Worm (Caenorhabditis elegans): Measurements from ENCODE around the gene pqn-65.
A peak's percentile ranks its signal among the peaks of the same experiment; 100 is the strongest.

The pqn-65 gene

ce11 chrX:4662293-4662825 is 42.9 kb upstream of the pqn-65 start:
- TF ChIP-seq saeg-2 (GFP tag; IDR thresholded peaks at IDR 0.05) (no peak), dpl-1 (GFP tag; optimal IDR thresholded peaks at IDR 0.05) (no peak), ceh-28 (tag; optimal IDR thresholded peaks at IDR 0.05) (peak; percentile 46), dve-1 (tag; optimal IDR thresholded peaks at IDR 0.05; ENCODE audit: insufficient read depth) (peak; percentile 69), pqm-1 (tag; optimal IDR thresholded peaks at IDR 0.05) (peak; percentile 93), lsy-2 (tag; optimal IDR thresholded peaks at IDR 0.05) (peak; percentile 13 to 51), unc-62 (GFP tag; optimal IDR thresholded peaks at IDR 0.05 in 1 of 2) (peak in 1 of 2 experiments; percentile 81), unc-62 (tag; optimal IDR thresholded peaks at IDR 0.05) (no peak), mep-1 (tag; optimal IDR thresholded peaks at IDR 0.05) (peak; percentile 65), daf-16 (GFP tag; optimal IDR thresholded peaks at IDR 0.05) (no peak), daf-16 (tag; optimal IDR thresholded peaks at IDR 0.05) (peak; percentile 60), madf-5 (GFP tag; IDR thresholded peaks at IDR 0.05) (no peak), F10B5.3 (tag; optimal IDR thresholded peaks at IDR 0.05) (no peak), duxl-1 (tag; optimal IDR thresholded peaks at IDR 0.05; ENCODE audit: poor library complexity) (peak; percentile 11), mdl-1 (tag; optimal IDR thresholded peaks at IDR 0.05) (no peak), hlh-11 (tag; optimal IDR thresholded peaks at IDR 0.05) (peak; percentile 70), pha-4 (GFP tag; IDR thresholded peaks at IDR 0.05) (no peak), pha-4 (tag; optimal IDR thresholded peaks at IDR 0.05) (peak; percentile 87), hif-1 (tag; optimal IDR thresholded peaks at IDR 0.05) (peak in 1 of 2 experiments; percentile 23), lir-3 (tag; optimal IDR thresholded peaks at IDR 0.05) (no peak), rbr-2 (tag; optimal IDR thresholded peaks at IDR 0.05) (peak; percentile 26), nhr-48 (tag; optimal IDR thresholded peaks at IDR 0.05) (peak; percentile 40), nhr-25 (tag; optimal IDR thresholded peaks at IDR 0.05; ENCODE audit: borderline replicate concordance, insufficient read depth) (peak; percentile 62), aha-1 (tag) (peak; percentile 91), mes-2 (tag; optimal IDR thresholded peaks at IDR 0.05; ENCODE audit: poor library complexity, severe bottlenecking) (peak; percentile 24), nhr-28 (tag; optimal IDR thresholded peaks at IDR 0.05) (peak; percentile 90), nhr-6 (tag; optimal IDR thresholded peaks at IDR 0.05) (peak; percentile 77), mxl-3 (GFP tag; optimal IDR thresholded peaks at IDR 0.05) (peak; percentile 29), tag-97 (GFP tag; IDR thresholded peaks at IDR 0.05) (no peak), hmg-1.1 (GFP tag; IDR thresholded peaks at IDR 0.05) (peak; percentile 53; the same call in 1 of the 2 replicates), nhr-77 (tag; optimal IDR thresholded peaks at IDR 0.05) (peak; percentile 49), dmd-6 (GFP tag; IDR thresholded peaks at IDR 0.05) (peak; percentile 76), nhr-10 (tag; optimal IDR thresholded peaks at IDR 0.05) (peak; percentile 21)

- TF ChIP-seq ceh-44 (GFP tag; IDR thresholded peaks at IDR 0.05) = no peak
- no peak for TF ChIP-seq zip-11 (GFP tag; IDR thresholded peaks at IDR 0.05)
- no peak for TF ChIP-seq nhr-10 (tag; optimal IDR thresholded peaks at IDR 0.05)
- TF ChIP-seq spr-3 (GFP tag; optimal IDR thresholded peaks at IDR 0.05) = no peak
- TF ChIP-seq nhr-237 (tag; optimal IDR thresholded peaks at IDR 0.05) = no peak
- no peak for TF ChIP-seq ama-1 (optimal IDR thresholded peaks at IDR 0.05)
- TF ChIP-seq nhr-28 (tag; optimal IDR thresholded peaks at IDR 0.05) = peak; percentile 25
- TF ChIP-seq unc-130 (GFP tag; optimal IDR thresholded peaks at IDR 0.05) = no peak
- no peak for TF ChIP-seq ceh-32 (tag; optimal IDR thresholded peaks at IDR 0.05; ENCODE audit: poor library complexity)
- TF ChIP-seq Y48G9A.11 (GFP tag; IDR thresholded peaks at IDR 0.05) = no peak
- no peak for TF ChIP-seq lin-38 (GFP tag; IDR thresholded peaks at IDR 0.05)
- TF ChIP-seq nhr-6 (tag; optimal IDR thresholded peaks at IDR 0.05) = no peak
- TF ChIP-seq hmg-1.1 (GFP tag; IDR thresholded peaks at IDR 0.05) = no peak
- TF ChIP-seq hif-1 (tag; optimal IDR thresholded peaks at IDR 0.05) = no peak
- peak; percentile 34 for TF ChIP-seq T20F7.1 (GFP tag; optimal IDR thresholded peaks at IDR 0.05)
- TF ChIP-seq dmd-8 (GFP tag; IDR thresholded peaks at IDR 0.05) = no peak
- peak in 1 of 2 experiments; percentile 13 for TF ChIP-seq lsy-2 (tag; optimal IDR thresholded peaks at IDR 0.05)
- no peak for TF ChIP-seq lin-29 (GFP tag; IDR thresholded peaks at IDR 0.05)
- TF ChIP-seq nhr-77 (tag; optimal IDR thresholded peaks at IDR 0.05) = peak; percentile 24
- peak; percentile 42; the same call in 1 of the 2 replicates for TF ChIP-seq dmd-6 (GFP tag; IDR thresholded peaks at IDR 0.05)
- TF ChIP-seq daf-8 (GFP tag; IDR thresholded peaks at IDR 0.05) = no peak
- TF ChIP-seq pqm-1 (tag; optimal IDR thresholded peaks at IDR 0.05) = peak; percentile 26
Observed at ce11 chrX:4660268-4660880, 40.9 kb upstream of the pqn-65 start, which contains the start of gene nhr-45. TSS of gene nhr-45 (minus strand) at chrX:4660318.
